Fruit fly (Drosophila melanogaster): ENCODE measurements around the gene Nin.

The Nin gene

dm6 chr2L:5278309-5279130 lies at the start of gene Nin, which contains the start of gene Bub1:
Gene Nin (minus strand): TSS chr2L:5278548.
Gene Bub1 (plus strand): TSS chr2L:5278865.
- TF ChIP-seq CG8478 (optimal IDR thresholded peaks at IDR 0.05) = no peak
- no peak for TF ChIP-seq Dll (optimal IDR thresholded peaks at IDR 0.05)
- no peak for TF ChIP-seq usp (GFP tag; optimal IDR thresholded peaks at IDR 0.05)
- no peak for TF ChIP-seq pan (optimal IDR thresholded peaks at IDR 0.05)
- no peak for TF ChIP-seq EcR (GFP tag; optimal IDR thresholded peaks at IDR 0.05)
- TF ChIP-seq psq (optimal IDR thresholded peaks at IDR 0.05) = no peak

- no peak for TF ChIP-seq EcR (GFP tag; optimal IDR thresholded peaks at IDR 0.05)
Observed at dm6 chr2L:5327266-5327621, 48.9 kb upstream of the Nin start.

DNA sequence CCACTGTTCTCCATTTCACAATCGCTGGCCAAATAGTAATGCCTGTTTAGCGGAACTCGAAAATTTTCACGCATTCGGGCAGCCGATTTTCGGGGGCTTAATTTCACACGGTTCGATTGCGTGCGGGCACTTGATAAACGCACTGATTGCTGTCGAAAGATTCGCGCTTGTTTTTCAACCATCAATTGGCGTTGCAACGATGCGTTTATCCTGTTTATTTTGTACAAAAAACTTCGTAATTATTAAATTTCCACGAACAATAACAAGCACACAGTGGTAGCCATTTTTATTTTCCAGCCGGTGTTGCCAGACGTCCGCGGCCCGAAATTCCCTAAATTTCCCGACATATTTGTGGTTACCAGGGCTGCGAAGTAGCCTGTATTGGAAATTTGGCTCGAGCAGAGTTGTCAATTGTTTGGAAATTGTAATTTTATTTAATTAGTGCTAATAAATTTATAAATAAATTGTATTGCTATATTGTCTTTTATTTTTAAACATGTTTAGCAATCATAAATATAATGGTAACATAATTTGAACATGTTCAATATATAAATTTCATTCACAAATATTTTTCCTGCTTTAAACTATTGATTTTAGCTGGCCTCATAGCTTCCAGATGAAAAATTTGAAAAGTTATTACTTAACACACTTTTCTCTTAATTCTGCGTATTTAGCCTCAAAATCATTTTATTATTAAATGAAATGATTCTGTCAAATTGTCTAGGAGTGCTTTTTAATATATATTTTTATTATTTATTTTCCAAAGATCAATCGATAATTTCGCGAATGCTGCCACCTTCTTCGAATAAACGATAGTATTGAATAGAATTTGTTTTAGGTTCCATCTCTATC lies 48.3 kb upstream of the Nin start, which contains the start of the genes Ncoa6 and cype:
Gene Ncoa6 (minus strand): TSS at position 270 of the 852 bp plus-strand sequence.
Gene cype (plus strand): TSS at position 814 of the 852 bp plus-strand sequence.
- no peak for TF ChIP-seq psq (optimal IDR thresholded peaks at IDR 0.05)
- no peak for TF ChIP-seq Dll (optimal IDR thresholded peaks at IDR 0.05)
- no peak for TF ChIP-seq pan (optimal IDR thresholded peaks at IDR 0.05)
- TF ChIP-seq usp (GFP tag; optimal IDR thresholded peaks at IDR 0.05) = no peak
- TF ChIP-seq EcR (GFP tag; optimal IDR thresholded peaks at IDR 0.05) = no peak
- no peak for TF ChIP-seq CG8478 (optimal IDR thresholded peaks at IDR 0.05)

DNA sequence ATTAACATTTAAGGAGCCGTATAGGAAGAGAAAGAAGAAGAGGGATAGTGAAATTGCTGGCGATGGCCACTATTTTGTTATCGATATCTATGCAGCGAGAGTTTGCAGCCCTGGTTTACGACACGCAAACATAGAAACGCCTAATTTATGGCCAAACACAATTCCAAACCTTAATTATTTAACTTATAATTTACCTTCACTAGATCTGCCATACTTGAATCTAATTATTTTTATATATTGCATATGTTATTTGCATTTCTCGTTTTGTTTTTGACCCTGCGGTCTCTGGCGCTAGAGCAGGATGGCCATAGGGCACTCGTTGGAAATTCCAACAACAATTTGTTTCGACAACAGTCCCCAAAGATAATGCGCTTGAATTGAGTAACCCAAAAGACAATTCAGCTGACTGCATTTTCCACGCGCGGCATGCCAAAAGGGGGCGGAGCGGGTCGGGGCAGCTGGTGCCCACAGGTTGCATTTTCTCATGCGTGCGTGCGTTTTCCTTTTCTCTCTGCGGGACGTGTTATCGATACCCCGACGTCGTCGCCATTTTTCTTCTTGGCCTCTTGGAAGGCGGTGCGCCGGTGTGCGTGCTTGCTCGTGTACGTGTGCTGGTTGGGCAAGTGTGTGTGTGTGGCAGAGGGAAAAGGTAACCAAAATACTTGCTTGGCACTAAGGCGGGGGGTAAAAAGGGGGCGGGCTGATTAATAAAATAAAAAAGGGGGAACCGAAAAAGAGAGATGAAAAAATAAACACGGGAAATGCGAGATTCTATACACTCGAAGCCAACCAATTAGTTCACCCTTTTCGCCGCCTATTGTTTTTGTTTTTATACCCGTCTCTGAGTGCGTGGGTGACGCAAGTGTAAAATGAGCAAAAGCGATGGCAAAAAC lies 46.9 kb upstream of the Nin start:
- TF ChIP-seq Dll (optimal IDR thresholded peaks at IDR 0.05) (peak; percentile 27), pan (optimal IDR thresholded peaks at IDR 0.05) (no peak)

- no peak for TF ChIP-seq usp (GFP tag; optimal IDR thresholded peaks at IDR 0.05)
- TF ChIP-seq Dll (optimal IDR thresholded peaks at IDR 0.05) = no peak
- no peak for TF ChIP-seq CG8478 (optimal IDR thresholded peaks at IDR 0.05)
- TF ChIP-seq EcR (GFP tag; optimal IDR thresholded peaks at IDR 0.05) = no peak
- no peak for TF ChIP-seq psq (optimal IDR thresholded peaks at IDR 0.05)
- no peak for TF ChIP-seq pan (optimal IDR thresholded peaks at IDR 0.05)
Observed at dm6 chr2L:5321014-5321413, 42.7 kb upstream of the Nin start.

- TF ChIP-seq psq (optimal IDR thresholded peaks at IDR 0.05) (no peak), Dll (optimal IDR thresholded peaks at IDR 0.05) (no peak), pan (optimal IDR thresholded peaks at IDR 0.05) (no peak), usp (GFP tag; optimal IDR thresholded peaks at IDR 0.05) (no peak), CG8478 (optimal IDR thresholded peaks at IDR 0.05) (no peak), EcR (GFP tag; optimal IDR thresholded peaks at IDR 0.05) (no peak)
Observed at dm6 chr2L:5320063-5320462, 41.7 kb upstream of the Nin start.

- peak; percentile 44 for TF ChIP-seq Dll (optimal IDR thresholded peaks at IDR 0.05)
- TF ChIP-seq psq (optimal IDR thresholded peaks at IDR 0.05) = no peak
- TF ChIP-seq EcR (GFP tag; optimal IDR thresholded peaks at IDR 0.05) = no peak
- no peak for TF ChIP-seq usp (GFP tag; optimal IDR thresholded peaks at IDR 0.05)
- TF ChIP-seq pan (optimal IDR thresholded peaks at IDR 0.05) = no peak
Observed at dm6 chr2L:5314630-5315159, 36.3 kb upstream of the Nin start, which contains the start of gene CG14024. Gene CG14024 (minus strand): TSS chr2L:5314895.

- TF ChIP-seq usp (GFP tag; optimal IDR thresholded peaks at IDR 0.05) = no peak
- TF ChIP-seq Dll (optimal IDR thresholded peaks at IDR 0.05) = no peak
- TF ChIP-seq pan (optimal IDR thresholded peaks at IDR 0.05) = no peak
- no peak for TF ChIP-seq CG8478 (optimal IDR thresholded peaks at IDR 0.05)
- no peak for TF ChIP-seq psq (optimal IDR thresholded peaks at IDR 0.05)
Observed at dm6 chr2L:5309369-5309768, 31.0 kb upstream of the Nin start.

DNA sequence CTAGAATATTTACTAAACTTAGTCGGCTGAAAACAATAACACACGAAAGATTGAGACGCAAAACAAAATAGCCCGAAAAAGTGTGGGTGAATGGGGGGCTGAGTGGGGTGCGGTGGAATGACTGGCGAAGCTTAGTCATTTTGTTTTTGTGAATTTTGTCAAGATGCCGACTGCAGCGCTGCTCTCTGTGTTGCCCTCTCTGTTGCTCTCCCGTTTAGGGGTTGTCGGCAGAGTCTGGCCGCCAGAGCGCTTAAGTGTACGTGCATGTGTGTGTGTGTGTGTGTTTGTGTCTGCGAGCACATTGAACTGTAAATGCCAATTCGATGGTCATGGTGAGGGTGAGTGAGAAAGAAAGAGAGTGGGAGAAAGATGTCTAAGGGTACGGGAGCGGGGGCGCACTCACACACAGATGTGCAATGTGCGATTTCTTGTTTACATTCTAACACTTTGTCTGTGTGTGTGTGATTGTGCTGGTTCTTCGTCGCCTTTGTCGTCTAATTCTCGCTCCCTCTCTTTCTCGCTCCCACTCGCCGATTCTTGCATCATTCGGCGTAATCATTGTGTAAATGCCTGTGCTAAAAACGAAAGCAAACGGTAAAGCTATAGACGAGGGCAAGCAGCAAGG lies 28.1 kb upstream of the Nin start:
- peak; percentile 87 for TF ChIP-seq Dll (optimal IDR thresholded peaks at IDR 0.05)
- TF ChIP-seq usp (GFP tag; optimal IDR thresholded peaks at IDR 0.05) = no peak

dm6 chr2L:5305240-5305875 lies 27.0 kb upstream of the Nin start:
- peak in 1 of 2 experiments; percentile 6 for TF ChIP-seq EcR (GFP tag; optimal IDR thresholded peaks at IDR 0.05)
- TF ChIP-seq pan (optimal IDR thresholded peaks at IDR 0.05) = no peak

DNA sequence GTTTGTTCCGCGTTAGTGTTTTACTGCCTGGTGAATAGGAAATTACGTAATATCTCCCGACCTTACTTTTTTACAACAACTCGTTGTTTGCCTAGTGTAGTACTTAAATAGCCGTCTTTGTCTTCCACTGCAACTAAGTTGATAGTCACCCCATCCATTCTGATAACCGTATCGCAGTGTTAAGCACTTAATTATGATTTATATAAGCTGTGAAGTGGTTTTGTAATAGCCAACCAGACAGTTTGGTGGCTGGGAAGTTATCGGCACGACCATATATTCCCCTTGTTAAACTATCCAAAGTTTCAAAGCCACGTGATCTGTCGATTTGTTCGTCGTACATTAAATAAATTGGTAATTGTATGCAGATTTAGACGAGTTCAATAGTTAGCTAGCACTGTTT lies 26.0 kb upstream of the Nin start:
- TF ChIP-seq usp (GFP tag; optimal IDR thresholded peaks at IDR 0.05) = no peak
- TF ChIP-seq pan (optimal IDR thresholded peaks at IDR 0.05) = peak; percentile 34
